Fruit fly (Drosophila melanogaster) whole organism, embryonic: ENCODE data around the gene peb.

Experiments
- Ada2b ChIP-seq: fragments of 200-800 bp; sonication (Bioruptor generic); IDR thresholded peaks from 2 replicates; pipeline ENCODE4 v1.3.6; 2022; ENCODE audit warnings: missing biosample characterization, missing genetic modification characterization
- Atf3 ChIP-seq: fragments of 200-800 bp; sonication (Bioruptor generic); optimal IDR thresholded peaks from 3 replicates; lab custom pipeline; 2016; ENCODE audit warnings: missing biosample characterization, missing genetic modification characterization
- CG11695 ChIP-seq: fragments of 200-800 bp; sonication (Bioruptor generic); IDR thresholded peaks from 3 replicates; pipeline ENCODE4 v1.3.6; 2022; ENCODE audit warnings: missing biosample characterization, missing genetic modification characterization
- CG12659 ChIP-seq: fragments of 200-800 bp; sonication (Bioruptor generic); optimal IDR thresholded peaks from 3 replicates; lab custom pipeline; 2017; ENCODE audit warnings: mild to moderate bottlenecking, missing biosample characterization, missing genetic modification reagents, missing genetic modification characterization
- CG14667 ChIP-seq: fragments of 200-800 bp; sonication (Bioruptor generic); IDR thresholded peaks from 2 replicates; pipeline ENCODE4 v1.3.6; 2022; ENCODE audit warnings: missing biosample characterization, missing genetic modification characterization
- CG16863 ChIP-seq: fragments of 200-800 bp; sonication (Bioruptor generic); optimal IDR thresholded peaks from 3 replicates; lab custom pipeline; 2016; ENCODE audit warnings: missing biosample characterization, missing genetic modification characterization
- CG17361 ChIP-seq: fragments of 200-800 bp; sonication (Bioruptor generic); IDR thresholded peaks from 3 replicates; pipeline ENCODE4 v1.3.6; 2022; ENCODE audit warnings: missing biosample characterization, missing genetic modification characterization
- CG17829 ChIP-seq: fragments of 200-800 bp; optimal IDR thresholded peaks from 2 replicates; lab custom pipeline; 2019; ENCODE audit warnings: missing biosample characterization, mild to moderate bottlenecking, missing genetic modification characterization, moderate library complexity
- CG31224 ChIP-seq: fragments of 200-800 bp; sonication (Bioruptor generic); IDR thresholded peaks from 2 replicates; pipeline ENCODE4 v1.3.6; 2022; ENCODE audit warnings: missing biosample characterization, missing genetic modification characterization
- CG31388 ChIP-seq: fragments of 200-800 bp; sonication (Bioruptor generic); optimal IDR thresholded peaks from 2 replicates; lab custom pipeline; 2016; ENCODE audit warnings: missing biosample characterization, missing genetic modification characterization
- CG3407 ChIP-seq: fragments of 200-800 bp; sonication (Bioruptor generic); optimal IDR thresholded peaks from 2 replicates; lab custom pipeline; 2018; ENCODE audit warnings: missing biosample characterization, mild to moderate bottlenecking, missing genetic modification characterization
- CG4404 ChIP-seq: fragments of 200-800 bp; sonication (Bioruptor generic); IDR thresholded peaks from 2 replicates; pipeline ENCODE4 v1.3.6; 2022; ENCODE audit warnings: missing biosample characterization, missing genetic modification characterization
- CG6683 ChIP-seq: fragments of 200-800 bp; sonication (Bioruptor generic); optimal IDR thresholded peaks from 2 replicates; lab custom pipeline; 2017; ENCODE audit warnings: missing biosample characterization, mild to moderate bottlenecking, missing genetic modification characterization, missing genetic modification reagents
- CG7556 ChIP-seq: fragments of 200-800 bp; sonication (Bioruptor generic); optimal IDR thresholded peaks from 2 replicates; lab custom pipeline; 2017; ENCODE audit warnings: missing biosample characterization, mild to moderate bottlenecking, missing genetic modification characterization
- CG8290 ChIP-seq, 3 experiments: fragments of 200-800 bp; sonication (Bioruptor generic); optimal IDR thresholded peaks; 2 replicates each; lab custom pipeline; 2016 to 2019; ENCODE audit warnings: missing biosample characterization in 3 of 3, missing genetic modification characterization in 3 of 3, mild to moderate bottlenecking in 2 of 3, moderate library complexity in 1 of 3
- CG9797 ChIP-seq: fragments of 200-800 bp; sonication (Bioruptor generic); optimal IDR thresholded peaks from 3 replicates; lab custom pipeline; 2018; ENCODE audit warnings: missing biosample characterization, mild to moderate bottlenecking, missing genetic modification characterization
- Dad ChIP-seq: fragments of 200-800 bp; sonication (Bioruptor generic); optimal IDR thresholded peaks from 3 replicates; lab custom pipeline; 2016; ENCODE audit warnings: missing biosample characterization, missing genetic modification characterization
- Doc2 ChIP-seq: fragments of 200-800 bp; sonication (Bioruptor generic); IDR thresholded peaks from 2 replicates; pipeline ENCODE4 v1.3.6; 2022; ENCODE audit warnings: missing biosample characterization, missing genetic modification characterization
- Doc3 ChIP-seq: fragments of 200-800 bp; sonication (Bioruptor generic); IDR thresholded peaks from 3 replicates; pipeline ENCODE4 v1.3.6; 2022; ENCODE audit warnings: missing biosample characterization, missing genetic modification characterization; ENCODE audit not compliant: partially characterized antibody
- E2f2 ChIP-seq: fragments of 200-800 bp; sonication (Bioruptor generic); IDR thresholded peaks from 2 replicates; pipeline ENCODE4 v1.3.6; 2022; ENCODE audit warnings: missing biosample characterization, missing genetic modification characterization
- Elba2 ChIP-seq: fragments of 200-800 bp; sonication (Bioruptor generic); optimal IDR thresholded peaks from 3 replicates; lab custom pipeline; 2016; ENCODE audit warnings: missing biosample characterization, missing genetic modification characterization
- GATAe ChIP-seq: fragments of 200-800 bp; sonication (Bioruptor generic); conservative IDR thresholded peaks from 2 replicates; pipeline ENCODE4 v1.3.6; 2022; ENCODE audit warnings: missing biosample characterization, missing genetic modification characterization
- HLH4C ChIP-seq: fragments of 200-800 bp; sonication (Bioruptor generic); IDR thresholded peaks from 3 replicates; pipeline ENCODE4 v1.3.6; 2022; ENCODE audit warnings: missing biosample characterization, missing genetic modification characterization; ENCODE audit not compliant: partially characterized antibody
- MESR4 ChIP-seq: fragments of 200-800 bp; sonication (Bioruptor generic); optimal IDR thresholded peaks from 2 replicates; lab custom pipeline; 2018; ENCODE audit warnings: missing biosample characterization, mild to moderate bottlenecking, missing genetic modification characterization, moderate library complexity
- Mad ChIP-seq: fragments of 200-800 bp; sonication (Bioruptor generic); optimal IDR thresholded peaks from 2 replicates; lab custom pipeline; 2016; ENCODE audit warnings: missing biosample characterization, missing genetic modification characterization
- Ravus ChIP-seq: fragments of 200-800 bp; sonication (Bioruptor generic); IDR thresholded peaks from 2 replicates; pipeline ENCODE4 v1.3.6; 2022; ENCODE audit warnings: missing biosample characterization, missing genetic modification characterization
- Vsx1 ChIP-seq: fragments of 200-800 bp; sonication (Bioruptor generic); optimal IDR thresholded peaks from 2 replicates; lab custom pipeline; 2017; ENCODE audit warnings: missing biosample characterization, mild to moderate bottlenecking, missing genetic modification characterization, missing genetic modification reagents
- Xrp1 ChIP-seq: fragments of 200-800 bp; sonication (Bioruptor generic); IDR thresholded peaks from 2 replicates; pipeline ENCODE4 v1.3.6; 2022; ENCODE audit warnings: missing biosample characterization, missing genetic modification characterization
- bsh ChIP-seq, 2 experiments: fragments of 200-800 bp; sonication (Bioruptor generic); optimal IDR thresholded peaks; 2 replicates each; lab custom pipeline; 2017 to 2018; ENCODE audit warnings: mild to moderate bottlenecking in 2 of 2, missing biosample characterization in 2 of 2, missing genetic modification characterization in 2 of 2, moderate library complexity in 1 of 2
- chm ChIP-seq: fragments of 200-800 bp; sonication (Bioruptor generic); IDR thresholded peaks from 2 replicates; pipeline ENCODE4 v1.3.6; 2022; ENCODE audit warnings: missing biosample characterization, missing genetic modification characterization
- crp ChIP-seq, 2 experiments: fragments of 200-800 bp; sonication (Bioruptor generic); optimal IDR thresholded peaks; 2 replicates in 1 of 2; 3 replicates in 1 of 2; lab custom pipeline; 2017; ENCODE audit warnings: missing biosample characterization in 2 of 2, missing genetic modification characterization in 2 of 2, mild to moderate bottlenecking in 1 of 2, moderate library complexity in 1 of 2
- cwo ChIP-seq: fragments of 200-800 bp; sonication (Bioruptor generic); optimal IDR thresholded peaks from 3 replicates; lab custom pipeline; 2017; ENCODE audit warnings: missing biosample characterization, missing genetic modification characterization, mild to moderate bottlenecking, moderate library complexity, missing genetic modification reagents
- da ChIP-seq: fragments of 200-800 bp; sonication (Bioruptor generic); optimal IDR thresholded peaks from 2 replicates; lab custom pipeline; 2016; ENCODE audit warnings: missing biosample characterization, missing genetic modification characterization
- dm ChIP-seq: fragments of 200-800 bp; sonication (Bioruptor generic); optimal IDR thresholded peaks from 3 replicates; lab custom pipeline; 2016; ENCODE audit warnings: missing biosample characterization, missing genetic modification characterization
- ftz-f1 ChIP-seq: fragments of 200-800 bp; sonication (Bioruptor generic); optimal IDR thresholded peaks from 2 replicates; lab custom pipeline; 2016; ENCODE audit warnings: missing biosample characterization, missing genetic modification characterization
- ind ChIP-seq: fragments of 200-800 bp; sonication (Bioruptor generic); optimal IDR thresholded peaks from 3 replicates; lab custom pipeline; 2016; ENCODE audit warnings: missing biosample characterization, missing genetic modification characterization
- lmd ChIP-seq: fragments of 200-800 bp; sonication (Bioruptor generic); IDR thresholded peaks from 2 replicates; pipeline ENCODE4 v1.3.6; 2022; ENCODE audit warnings: missing biosample characterization, missing genetic modification characterization
- mirr ChIP-seq: fragments of 200-800 bp; sonication (Bioruptor generic); optimal IDR thresholded peaks from 3 replicates; lab custom pipeline; 2018; ENCODE audit warnings: missing biosample characterization, mild to moderate bottlenecking, missing genetic modification characterization
- nerfin-2 ChIP-seq: fragments of 200-800 bp; sonication (Bioruptor generic); IDR thresholded peaks from 2 replicates; pipeline ENCODE4 v1.3.6; 2022; ENCODE audit warnings: missing biosample characterization, missing genetic modification characterization; ENCODE audit not compliant: partially characterized antibody
- pros ChIP-seq: fragments of 200-800 bp; sonication (Bioruptor generic); optimal IDR thresholded peaks from 3 replicates; lab custom pipeline; 2019; ENCODE audit warnings: missing biosample characterization, mild to moderate bottlenecking, missing genetic modification characterization, moderate library complexity
- row ChIP-seq: fragments of 200-800 bp; sonication (Bioruptor generic); IDR thresholded peaks from 3 replicates; pipeline ENCODE4 v1.3.6; 2022; ENCODE audit warnings: missing biosample characterization, missing genetic modification characterization
- run ChIP-seq: fragments of 200-800 bp; sonication (Bioruptor generic); optimal IDR thresholded peaks from 3 replicates; lab custom pipeline; 2018; ENCODE audit warnings: missing biosample characterization, mild to moderate bottlenecking, missing genetic modification characterization
- salm ChIP-seq: fragments of 200-800 bp; sonication (Bioruptor generic); optimal IDR thresholded peaks from 2 replicates; lab custom pipeline; 2018; ENCODE audit warnings: missing biosample characterization, mild to moderate bottlenecking, missing genetic modification characterization
- schlank ChIP-seq: fragments of 200-800 bp; sonication (Bioruptor generic); optimal IDR thresholded peaks from 2 replicates; lab custom pipeline; 2018; ENCODE audit warnings: missing biosample characterization, mild to moderate bottlenecking, missing genetic modification characterization
- sd ChIP-seq: fragments of 200-800 bp; sonication (Bioruptor generic); optimal IDR thresholded peaks from 3 replicates; lab custom pipeline; 2018; ENCODE audit warnings: missing biosample characterization, mild to moderate bottlenecking, missing genetic modification characterization, moderate library complexity
- slbo ChIP-seq: fragments of 200-800 bp; sonication (Bioruptor generic); IDR thresholded peaks from 2 replicates; pipeline ENCODE4 v1.3.6; 2022; ENCODE audit warnings: missing biosample characterization, missing genetic modification characterization
- stwl ChIP-seq: fragments of 200-800 bp; sonication (Bioruptor generic); optimal IDR thresholded peaks from 3 replicates; lab custom pipeline; 2018; ENCODE audit warnings: missing biosample characterization, mild to moderate bottlenecking, missing genetic modification characterization, moderate library complexity
- twi ChIP-seq: fragments of 200-800 bp; optimal IDR thresholded peaks from 2 replicates; lab custom pipeline; 2019; ENCODE audit warnings: missing biosample characterization, mild to moderate bottlenecking, missing genetic modification characterization, moderate library complexity
- usp ChIP-seq: fragments of >200 bp; optimal IDR thresholded peaks from 2 replicates; lab custom pipeline; 2017; ENCODE audit warnings: missing biosample characterization, missing genetic modification characterization
- vnd ChIP-seq: fragments of 200-800 bp; sonication (Bioruptor generic); IDR thresholded peaks from 3 replicates; pipeline ENCODE4 v1.3.6; 2022; ENCODE audit warnings: missing biosample characterization, missing genetic modification characterization; ENCODE audit not compliant: partially characterized antibody
- zfh2 ChIP-seq: fragments of 200-800 bp; sonication (Bioruptor generic); optimal IDR thresholded peaks from 2 replicates; lab custom pipeline; 2016; ENCODE audit warnings: missing biosample characterization, missing genetic modification characterization

Gene peb

DNA sequence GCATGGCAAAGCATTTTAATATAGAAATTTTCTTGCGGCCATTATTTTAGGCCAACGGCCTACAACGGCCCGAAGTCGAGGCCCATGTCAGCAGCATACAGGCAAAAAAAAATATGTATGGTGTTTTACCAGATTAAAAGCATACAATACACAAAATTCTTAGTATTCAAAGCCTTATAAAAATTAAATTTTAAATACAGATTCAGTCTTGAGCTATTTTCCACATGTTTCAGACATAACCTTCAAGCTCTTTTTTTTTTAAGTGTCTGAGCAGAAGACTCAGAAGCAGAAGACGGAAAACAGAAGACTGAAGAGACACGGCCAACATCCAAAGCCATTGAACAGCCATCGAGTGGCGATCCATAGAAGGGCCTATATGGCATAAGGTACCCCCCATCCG is 35.6 kb upstream of the peb start (continued):
- TF ChIP-seq chm (GFP tag; lab: Robert Waterston, UW): 0 out of 2 replicates have a peak, but pooled peaks have one; percentile 8
- TF ChIP-seq mirr (GFP tag; lab: Kevin White, UChicago): no peak
- peak; percentile 17 for TF ChIP-seq ind (GFP tag; lab: Kevin White, UChicago)
- TF ChIP-seq CG14667: 0 out of 2 replicates have a peak, but pooled peaks have one; percentile 27
- no peak for TF ChIP-seq Doc3 (GFP tag; lab: Robert Waterston, UW)
- no peak for TF ChIP-seq E2f2
- peak; percentile 55 for TF ChIP-seq row (GFP tag; lab: Robert Waterston, UW)
- TF ChIP-seq crp (GFP tag; optimal IDR thresholded peaks at IDR 0.05; lab: Kevin White, UChicago): no peak
- no peak for TF ChIP-seq Atf3
- no peak for TF ChIP-seq nerfin-2 (GFP tag; lab: Robert Waterston, UW)
- peak; percentile 57; the same call in 2 of the 3 replicates for TF ChIP-seq CG17361
- TF ChIP-seq Ada2b (GFP tag; lab: Robert Waterston, UW): 0 out of 2 replicates have a peak, but pooled peaks have one; percentile 19
- peak; percentile 27 for TF ChIP-seq CG17829 (tag; lab: Kevin White, UChicago)
- TF ChIP-seq Mad: peak; percentile 6
- TF ChIP-seq salm: no peak
- no peak for TF ChIP-seq CG31224 (GFP tag; lab: Robert Waterston, UW)
- no peak for TF ChIP-seq zfh2 (GFP tag; lab: Kevin White, UChicago)
- no peak for TF ChIP-seq CG8290 (GFP tag; optimal IDR thresholded peaks at IDR 0.05; lab: Kevin White, UChicago)
- TF ChIP-seq CG8290 (tag; optimal IDR thresholded peaks at IDR 0.05; lab: Kevin White, UChicago): no peak
- TF ChIP-seq lmd (GFP tag; lab: Robert Waterston, UW): peak; percentile 37; the same call in 1 of the 2 replicates
- no peak for TF ChIP-seq vnd
- TF ChIP-seq CG7556: peak; percentile 27
- peak; percentile 9 for TF ChIP-seq CG3407
- TF ChIP-seq ftz-f1 (GFP tag; lab: Kevin White, UChicago): no peak
- peak; percentile 30 for TF ChIP-seq CG16863 (GFP tag; lab: Kevin White, UChicago)
- no peak for TF ChIP-seq run (tag; lab: Kevin White, UChicago)
- no peak for TF ChIP-seq HLH4C
- TF ChIP-seq sd (tag; lab: Kevin White, UChicago): no peak
- TF ChIP-seq da (GFP tag; lab: Kevin White, UChicago): no peak
- no peak for TF ChIP-seq CG4404 (GFP tag; lab: Robert Waterston, UW)
- TF ChIP-seq pros (GFP tag; lab: Kevin White, UChicago): no peak
- TF ChIP-seq Xrp1 (GFP tag; lab: Robert Waterston, UW): peak; percentile 73
- TF ChIP-seq twi (tag; lab: Kevin White, UChicago): no peak
- TF ChIP-seq slbo (GFP tag; lab: Robert Waterston, UW): no peak
- no peak for TF ChIP-seq CG9797 (GFP tag; lab: Kevin White, UChicago)
- 0 out of 3 replicates have a peak, but pooled peaks have one; percentile 30 for TF ChIP-seq CG11695 (GFP tag; lab: Robert Waterston, UW)
- TF ChIP-seq Doc2 (GFP tag; lab: Robert Waterston, UW): no peak
- TF ChIP-seq cwo (GFP tag; lab: Kevin White, UChicago): no peak
- no peak for TF ChIP-seq stwl (tag; lab: Kevin White, UChicago)
- no peak for TF ChIP-seq dm (GFP tag; lab: Kevin White, UChicago)
- no peak for TF ChIP-seq usp
- peak in 1 of 2 experiments; percentile 82 for TF ChIP-seq bsh (GFP tag; optimal IDR thresholded peaks at IDR 0.05; lab: Kevin White, UChicago)
- no peak for TF ChIP-seq schlank (tag; lab: Kevin White, UChicago)
- no peak for TF ChIP-seq GATAe
- TF ChIP-seq Elba2 (GFP tag; lab: Kevin White, UChicago): no peak
- TF ChIP-seq CG12659 (GFP tag; lab: Kevin White, UChicago): no peak
- no peak for TF ChIP-seq CG6683
- TF ChIP-seq Dad (GFP tag; lab: Kevin White, UChicago): no peak
- no peak for TF ChIP-seq CG31388 (GFP tag; lab: Kevin White, UChicago)
- no peak for TF ChIP-seq MESR4 (GFP tag; lab: Kevin White, UChicago)
- no peak for TF ChIP-seq Vsx1 (GFP tag; lab: Kevin White, UChicago)
- no peak for TF ChIP-seq Ravus (GFP tag; lab: Robert Waterston, UW)
